Worm (Caenorhabditis elegans): ENCODE data around the gene T01D1.5.
A peak's percentile ranks its signal among the peaks of the same experiment; 100 is the strongest.

Gene T01D1.5

DNA sequence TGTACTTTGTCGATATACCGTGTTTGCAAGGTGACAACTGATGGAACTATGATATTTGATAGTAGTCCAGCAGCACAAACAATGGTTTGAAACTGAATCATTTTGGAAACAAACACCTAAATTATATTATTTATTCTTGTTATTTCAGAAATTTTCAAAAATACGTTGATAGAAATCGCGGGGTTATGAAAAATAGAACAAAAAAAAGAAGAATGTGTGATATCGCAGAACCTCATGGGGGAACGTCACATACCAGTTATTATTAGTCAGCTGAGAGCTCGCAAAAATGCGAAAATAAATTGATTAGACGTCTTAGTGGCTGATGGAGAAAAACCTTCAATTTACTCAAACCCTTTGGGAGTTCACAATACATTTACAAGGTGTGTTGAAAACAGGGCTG lies at the start of gene T01D1.5:
Gene T01D1.5, minus strand, starts transcription at position 101 of the 400 bp plus-strand sequence.
- TF ChIP-seq med-1 (GFP tag; optimal IDR thresholded peaks at IDR 0.05; ENCODE audit: insufficient read depth) (no peak), cog-1 (tag; optimal IDR thresholded peaks at IDR 0.05) (no peak), flt-1 (GFP tag; IDR thresholded peaks at IDR 0.05) (no peak), ztf-29 (GFP tag; IDR thresholded peaks at IDR 0.05) (no peak), ztf-23 (GFP tag; IDR thresholded peaks at IDR 0.05) (no peak), tab-1 (GFP tag; IDR thresholded peaks at IDR 0.05) (no peak), T22C8.4 (GFP tag; IDR thresholded peaks at IDR 0.05) (no peak), ref-1 (GFP tag; conservative IDR thresholded peaks at IDR 0.05) (no peak), klf-2 (GFP tag; conservative IDR thresholded peaks at IDR 0.05) (no peak)

DNA sequence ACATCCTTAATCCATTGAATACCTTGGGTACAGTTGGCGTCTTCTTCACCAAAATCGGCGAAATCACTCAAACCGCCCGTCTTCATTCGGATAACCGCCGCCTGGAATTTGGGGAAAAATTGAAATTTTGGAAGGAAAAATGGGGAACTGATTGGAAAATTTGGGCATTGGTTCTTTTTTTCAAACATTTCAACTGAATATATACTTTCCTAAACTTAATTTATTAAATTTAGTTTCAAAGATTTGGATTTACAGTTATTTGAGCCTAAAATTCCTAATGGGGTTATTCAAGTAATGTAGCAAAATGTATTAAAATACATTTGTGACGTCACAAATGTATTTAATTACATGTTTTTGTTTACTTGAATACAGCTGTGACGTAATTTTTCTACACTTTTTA lies 48.9 kb upstream of the T01D1.5 start, which contains the start of gene laat-1:
Gene laat-1, minus strand, starts transcription at position 101 of the 400 bp plus-strand sequence.
- TF ChIP-seq klf-2 (GFP tag; conservative IDR thresholded peaks at IDR 0.05) (no peak), T22C8.4 (GFP tag; IDR thresholded peaks at IDR 0.05) (no peak), cog-1 (tag; optimal IDR thresholded peaks at IDR 0.05) (no peak), med-1 (GFP tag; optimal IDR thresholded peaks at IDR 0.05; ENCODE audit: insufficient read depth) (no peak), tab-1 (GFP tag; IDR thresholded peaks at IDR 0.05) (no peak), ref-1 (GFP tag; conservative IDR thresholded peaks at IDR 0.05) (no peak), ztf-29 (GFP tag; IDR thresholded peaks at IDR 0.05) (no peak), flt-1 (GFP tag; IDR thresholded peaks at IDR 0.05) (no peak), ztf-23 (GFP tag; IDR thresholded peaks at IDR 0.05) (no peak)

DNA sequence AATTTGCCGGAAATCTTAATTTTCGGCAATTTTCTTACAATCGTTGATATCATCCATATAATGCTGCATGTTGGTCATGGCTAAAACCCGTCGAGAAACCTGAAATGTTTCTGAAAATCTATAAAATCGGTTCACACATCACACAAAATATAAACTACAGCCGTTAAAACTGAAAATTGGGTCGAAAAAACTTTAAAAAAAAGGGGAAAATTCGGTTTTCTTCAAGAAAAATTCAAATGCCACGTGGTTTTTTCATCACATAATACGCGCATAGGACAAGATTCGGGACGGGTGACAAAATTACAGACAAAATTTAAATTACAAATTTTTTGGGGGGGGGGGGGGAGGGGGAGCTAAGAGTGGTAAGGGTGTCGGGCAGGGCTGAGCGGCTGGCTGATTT lies 43.8 kb upstream of the T01D1.5 start, which contains the start of gene Y43H11AL.1:
Gene Y43H11AL.1, minus strand, starts transcription at position 101 of the 400 bp plus-strand sequence.
- no peak for TF ChIP-seq cog-1 (tag; optimal IDR thresholded peaks at IDR 0.05)
- no peak for TF ChIP-seq med-1 (GFP tag; optimal IDR thresholded peaks at IDR 0.05; ENCODE audit: insufficient read depth)
- TF ChIP-seq klf-2 (GFP tag; conservative IDR thresholded peaks at IDR 0.05) = no peak
- TF ChIP-seq flt-1 (GFP tag; IDR thresholded peaks at IDR 0.05) = no peak
- no peak for TF ChIP-seq tab-1 (GFP tag; IDR thresholded peaks at IDR 0.05)
- TF ChIP-seq ztf-29 (GFP tag; IDR thresholded peaks at IDR 0.05) = no peak
- TF ChIP-seq ref-1 (GFP tag; conservative IDR thresholded peaks at IDR 0.05) = no peak
- no peak for TF ChIP-seq T22C8.4 (GFP tag; IDR thresholded peaks at IDR 0.05)
- TF ChIP-seq ztf-23 (GFP tag; IDR thresholded peaks at IDR 0.05) = no peak

DNA sequence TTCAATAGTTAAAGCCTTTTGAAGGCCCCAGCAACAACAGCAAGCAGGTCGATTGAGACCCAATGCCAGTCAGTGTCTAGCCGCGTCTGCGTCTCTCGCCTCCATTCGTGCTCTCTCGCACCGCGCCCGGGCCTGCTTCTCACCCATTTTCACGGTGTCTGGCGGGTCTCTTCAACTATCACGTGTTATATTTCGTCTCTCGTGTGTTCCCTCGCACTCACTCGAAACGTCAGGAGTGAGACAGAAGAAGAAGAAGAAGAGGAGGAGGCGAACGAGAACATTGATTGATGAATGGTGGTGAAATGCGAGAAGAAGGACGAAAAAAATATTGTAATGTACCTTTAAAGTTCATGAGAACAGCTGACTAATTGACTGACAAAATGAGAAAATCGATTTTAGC lies 32.3 kb upstream of the T01D1.5 start:
- TF ChIP-seq ztf-29 (GFP tag; IDR thresholded peaks at IDR 0.05) (no peak), cog-1 (tag; optimal IDR thresholded peaks at IDR 0.05) (peak; percentile 20), tab-1 (GFP tag; IDR thresholded peaks at IDR 0.05) (0 out of 2 replicates have a peak, but pooled peaks have one; percentile 24), flt-1 (GFP tag; IDR thresholded peaks at IDR 0.05) (0 out of 2 replicates have a peak, but pooled peaks have one; percentile 58)

DNA sequence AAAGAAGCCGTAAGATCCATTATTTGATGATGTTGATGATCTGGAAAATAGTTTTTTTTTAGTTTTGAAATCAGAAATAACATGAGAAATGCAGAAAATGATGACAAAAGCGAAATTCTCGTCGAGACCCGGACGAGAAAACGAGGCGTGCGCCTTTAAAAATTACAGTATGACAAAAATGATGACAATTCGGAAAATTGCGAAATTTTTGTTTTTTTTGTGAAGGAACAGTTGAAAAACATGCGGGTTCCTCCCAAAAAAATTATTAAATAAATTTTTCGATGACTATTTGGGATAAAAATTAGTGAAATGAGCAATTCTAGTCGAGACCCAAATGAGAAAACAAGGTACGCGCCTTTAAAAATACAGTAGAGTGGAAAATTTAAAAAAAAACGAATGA lies 31.7 kb upstream of the T01D1.5 start, which contains the start of gene ubxn-3:
Gene ubxn-3, minus strand, starts transcription at position 66 of the 400 bp plus-strand sequence.
- no peak for TF ChIP-seq ztf-29 (GFP tag; IDR thresholded peaks at IDR 0.05)
- no peak for TF ChIP-seq T22C8.4 (GFP tag; IDR thresholded peaks at IDR 0.05)

DNA sequence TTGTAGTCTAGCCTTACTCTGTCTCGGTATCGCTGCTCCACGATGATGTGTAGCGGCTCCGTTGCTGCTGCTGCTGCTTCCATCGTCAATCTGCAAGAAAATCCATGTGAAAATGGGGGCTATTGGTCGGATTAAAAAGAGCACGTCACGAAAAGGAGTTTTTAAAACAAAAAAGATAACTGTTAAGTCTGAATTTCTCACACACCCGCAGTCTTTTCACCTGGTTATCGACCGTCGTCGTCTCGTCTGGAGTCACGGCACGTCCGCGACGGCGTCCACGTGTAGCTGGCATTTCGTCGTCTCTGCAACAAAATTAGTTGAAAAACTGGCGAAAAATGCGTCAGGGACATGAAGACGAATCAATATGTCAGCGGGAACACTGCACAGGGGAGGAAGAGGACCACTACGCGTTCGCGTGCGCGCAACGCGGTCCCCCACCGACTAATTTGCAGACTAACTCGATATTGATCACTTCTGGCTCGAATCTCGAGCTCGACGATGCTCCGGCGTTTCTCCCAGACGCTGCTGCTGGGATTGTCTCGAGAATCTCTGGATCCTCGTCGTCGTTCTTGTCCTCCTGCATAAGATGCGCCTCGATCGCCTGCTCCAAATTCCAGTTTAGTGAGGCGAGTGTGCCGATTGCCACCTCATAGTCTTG lies 31.1 kb upstream of the T01D1.5 start:
- no peak for TF ChIP-seq cog-1 (tag; optimal IDR thresholded peaks at IDR 0.05)
- no peak for TF ChIP-seq ztf-29 (GFP tag; IDR thresholded peaks at IDR 0.05)
- no peak for TF ChIP-seq flt-1 (GFP tag; IDR thresholded peaks at IDR 0.05)
- no peak for TF ChIP-seq ztf-23 (GFP tag; IDR thresholded peaks at IDR 0.05)
- no peak for TF ChIP-seq tab-1 (GFP tag; IDR thresholded peaks at IDR 0.05)
- TF ChIP-seq klf-2 (GFP tag; conservative IDR thresholded peaks at IDR 0.05) = no peak
- TF ChIP-seq ref-1 (GFP tag; conservative IDR thresholded peaks at IDR 0.05) = no peak
- no peak for TF ChIP-seq T22C8.4 (GFP tag; IDR thresholded peaks at IDR 0.05)
- no peak for TF ChIP-seq med-1 (GFP tag; optimal IDR thresholded peaks at IDR 0.05; ENCODE audit: insufficient read depth)

DNA sequence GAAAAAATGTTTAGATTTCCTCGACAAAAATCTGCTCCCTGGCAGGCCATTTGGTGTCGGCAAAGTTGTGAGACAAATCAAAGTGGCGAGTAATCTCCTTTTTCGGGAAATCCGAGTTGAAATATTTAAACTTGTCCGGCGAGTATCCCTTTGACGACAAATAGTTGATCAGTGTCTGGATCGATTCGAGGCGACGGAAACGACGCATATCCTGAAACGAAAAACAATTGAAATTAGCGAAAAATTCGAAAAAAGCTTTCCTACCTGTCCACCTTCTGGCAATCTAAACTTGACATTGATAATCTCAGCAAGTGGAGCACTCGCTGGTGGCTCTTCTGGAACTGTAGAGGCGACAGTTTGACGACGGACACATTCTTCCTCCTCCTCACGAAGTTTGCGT lies 28.4 kb upstream of the T01D1.5 start:
- TF ChIP-seq ztf-29 (GFP tag; IDR thresholded peaks at IDR 0.05) = no peak
- TF ChIP-seq cog-1 (tag; optimal IDR thresholded peaks at IDR 0.05) = no peak
- no peak for TF ChIP-seq med-1 (GFP tag; optimal IDR thresholded peaks at IDR 0.05; ENCODE audit: insufficient read depth)
- no peak for TF ChIP-seq klf-2 (GFP tag; conservative IDR thresholded peaks at IDR 0.05)

DNA sequence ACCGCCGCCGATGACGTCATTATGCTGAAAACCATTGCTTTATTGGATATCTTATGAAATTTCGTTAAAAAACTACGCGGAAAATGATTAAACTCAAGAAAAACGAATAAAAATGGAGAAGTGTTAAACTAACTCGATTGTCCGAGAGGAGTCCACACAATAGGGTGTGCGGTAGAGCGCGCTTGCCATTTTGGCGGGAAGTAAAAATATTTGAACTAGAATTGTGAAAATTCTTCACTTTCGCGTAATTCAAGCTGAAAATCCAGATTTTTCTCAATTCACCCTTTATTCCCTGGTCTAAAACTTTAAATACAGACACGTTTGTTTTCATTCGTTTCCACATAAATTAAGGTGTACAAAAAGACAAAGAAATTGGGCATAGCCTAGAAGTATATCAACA lies 27.7 kb upstream of the T01D1.5 start, which contains the start of gene F48A11.4:
Gene F48A11.4, minus strand, starts transcription at position 24 of the 400 bp plus-strand sequence.
- TF ChIP-seq T22C8.4 (GFP tag; IDR thresholded peaks at IDR 0.05) (no peak), flt-1 (GFP tag; IDR thresholded peaks at IDR 0.05) (peak; percentile 75), ref-1 (GFP tag; conservative IDR thresholded peaks at IDR 0.05) (no peak), cog-1 (tag; optimal IDR thresholded peaks at IDR 0.05) (peak; percentile 66), ztf-23 (GFP tag; IDR thresholded peaks at IDR 0.05) (peak; percentile 78), tab-1 (GFP tag; IDR thresholded peaks at IDR 0.05) (no peak), ztf-29 (GFP tag; IDR thresholded peaks at IDR 0.05) (no peak), klf-2 (GFP tag; conservative IDR thresholded peaks at IDR 0.05) (no peak), med-1 (GFP tag; optimal IDR thresholded peaks at IDR 0.05; ENCODE audit: insufficient read depth) (no peak)

DNA sequence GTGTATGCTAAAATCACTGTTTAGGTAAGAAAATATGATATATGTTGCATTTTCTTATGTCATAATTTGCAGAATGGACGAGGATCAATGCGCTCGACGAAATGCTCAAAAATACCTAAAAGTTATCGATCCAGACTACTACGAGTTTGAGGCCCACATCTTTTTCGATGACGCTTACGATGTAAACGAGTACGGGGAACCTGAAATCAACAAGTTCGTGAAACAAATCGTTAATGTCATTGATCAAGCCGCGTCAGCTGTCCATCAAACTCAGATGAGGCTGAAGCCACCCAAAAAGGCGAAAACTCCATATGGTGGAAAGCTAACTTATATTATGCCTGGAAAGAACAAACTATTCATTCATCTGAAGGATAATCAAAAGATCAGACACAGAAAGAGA lies 19.2 kb upstream of the T01D1.5 start:
- TF ChIP-seq ref-1 (GFP tag; conservative IDR thresholded peaks at IDR 0.05) (no peak), T22C8.4 (GFP tag; IDR thresholded peaks at IDR 0.05) (no peak), klf-2 (GFP tag; conservative IDR thresholded peaks at IDR 0.05) (no peak), ztf-29 (GFP tag; IDR thresholded peaks at IDR 0.05) (no peak), tab-1 (GFP tag; IDR thresholded peaks at IDR 0.05) (no peak), cog-1 (tag; optimal IDR thresholded peaks at IDR 0.05) (no peak), flt-1 (GFP tag; IDR thresholded peaks at IDR 0.05) (no peak), med-1 (GFP tag; optimal IDR thresholded peaks at IDR 0.05; ENCODE audit: insufficient read depth) (no peak), ztf-23 (GFP tag; IDR thresholded peaks at IDR 0.05) (no peak)

DNA sequence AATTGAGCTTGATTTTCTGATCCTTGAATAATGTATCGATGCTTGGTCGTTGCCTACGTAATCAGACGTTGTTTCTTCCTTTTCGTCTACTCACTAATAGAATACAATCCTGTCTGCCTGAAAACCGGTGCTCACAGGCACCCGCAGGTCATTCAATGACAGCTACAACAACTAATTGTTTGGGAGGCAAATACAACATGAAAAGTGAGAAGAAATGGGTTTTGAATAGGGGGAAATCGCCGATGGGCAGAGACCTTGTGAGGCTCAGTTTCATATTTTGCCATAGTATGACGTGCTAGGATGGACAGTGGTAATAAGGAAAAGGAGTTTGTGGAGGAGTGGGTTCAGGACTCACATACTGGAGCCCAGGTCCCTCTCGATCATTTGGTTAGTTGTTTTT lies 7.8 kb upstream of the T01D1.5 start, which contains the start of gene chs-2:
Gene chs-2, plus strand, starts transcription at position 301 of the 400 bp plus-strand sequence.
- no peak for TF ChIP-seq ztf-29 (GFP tag; IDR thresholded peaks at IDR 0.05)
- TF ChIP-seq tab-1 (GFP tag; IDR thresholded peaks at IDR 0.05) = no peak
- no peak for TF ChIP-seq cog-1 (tag; optimal IDR thresholded peaks at IDR 0.05)
- TF ChIP-seq ztf-23 (GFP tag; IDR thresholded peaks at IDR 0.05) = no peak
- TF ChIP-seq ref-1 (GFP tag; conservative IDR thresholded peaks at IDR 0.05) = no peak
- no peak for TF ChIP-seq T22C8.4 (GFP tag; IDR thresholded peaks at IDR 0.05)
- no peak for TF ChIP-seq flt-1 (GFP tag; IDR thresholded peaks at IDR 0.05)
- TF ChIP-seq klf-2 (GFP tag; conservative IDR thresholded peaks at IDR 0.05) = no peak
- TF ChIP-seq med-1 (GFP tag; optimal IDR thresholded peaks at IDR 0.05; ENCODE audit: insufficient read depth) = no peak
